Worm (Caenorhabditis elegans): Measurements from ENCODE around the gene bpl-1.

ce11 chrII:6248029-6248428, 26.0 kb upstream of the bpl-1 start:
- no peak for TF ChIP-seq dao-5 (tag; optimal IDR thresholded peaks at IDR 0.05)
- no peak for TF ChIP-seq him-1 (tag; optimal IDR thresholded peaks at IDR 0.05)
- TF ChIP-seq W03F9.2 (tag; optimal IDR thresholded peaks at IDR 0.05), result no peak
